Worm (Caenorhabditis elegans): ENCODE results near the gene F55G1.1.

ce11 chrIV:7510829-7511228 is 19.3 kb downstream of the F55G1.1 start:
- TF ChIP-seq ceh-62 (tag; optimal IDR thresholded peaks at IDR 0.05): no peak
- no peak for TF ChIP-seq ZK546.5 (tag; optimal IDR thresholded peaks at IDR 0.05)
- TF ChIP-seq tag-97 (GFP tag; IDR thresholded peaks at IDR 0.05): no peak
- TF ChIP-seq zag-1 (tag; optimal IDR thresholded peaks at IDR 0.05): no peak
- no peak for TF ChIP-seq nhr-28 (tag; optimal IDR thresholded peaks at IDR 0.05)
- TF ChIP-seq fos-1 (tag; optimal IDR thresholded peaks at IDR 0.05): no peak
- TF ChIP-seq lir-3 (tag; optimal IDR thresholded peaks at IDR 0.05): no peak
- no peak for TF ChIP-seq ceh-82 (tag; optimal IDR thresholded peaks at IDR 0.05)
- no peak for TF ChIP-seq unc-130 (GFP tag; optimal IDR thresholded peaks at IDR 0.05)

Data from whole organism, L4 larva.